Worm (Caenorhabditis elegans) whole organism, dauer: ENCODE measurements around the gene fut-6.

ENCODE experiments used
- unc-62 ChIP-seq: sonication (generic microtip); optimal IDR thresholded peaks from 2 replicates; lab custom pipeline; 2017; ENCODE audit warnings: missing biosample characterization, missing genetic modification reagents, missing genetic modification characterization

Gene fut-6

DNA sequence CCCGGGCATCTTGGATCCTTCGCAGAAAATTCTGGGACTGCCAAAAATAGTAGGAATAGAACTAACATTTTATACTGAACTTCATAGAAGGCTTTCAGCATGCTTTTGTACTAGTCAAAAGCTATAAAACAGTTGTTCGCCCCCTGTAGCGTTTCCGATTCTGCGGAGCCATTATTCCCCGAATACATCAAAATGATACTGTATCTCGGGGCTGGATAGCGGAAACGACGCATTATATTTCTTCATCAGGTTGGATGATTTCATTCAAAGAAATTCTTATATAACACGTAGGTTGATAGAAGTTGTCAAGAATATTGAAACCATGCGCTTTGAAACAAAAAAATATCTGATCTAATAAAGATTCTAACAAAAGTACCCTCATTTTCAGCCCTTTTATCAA, 37.7 kb downstream of the fut-6 start, which contains the start of gene clec-137:
clec-137 (minus strand) TSS at position 101 of the 400 bp plus-strand sequence.
- no peak for TF ChIP-seq unc-62 (GFP tag; lab: Kevin White, UChicago)

ce11 chrII:4616443-4616842, 39.3 kb downstream of the fut-6 start, which contains the start of gene clec-136:
clec-136 (minus strand) TSS chrII:4616543.
- TF ChIP-seq unc-62 (GFP tag; lab: Kevin White, UChicago), result no peak

- TF ChIP-seq unc-62 (GFP tag; lab: Kevin White, UChicago), result no peak
Observed at ce11 chrII:4612694-4613093, 43.0 kb downstream of the fut-6 start, which contains the start of gene pqn-35. pqn-35 (plus strand) TSS chrII:4612994.

ce11 chrII:4608073-4608472, 47.7 kb downstream of the fut-6 start, which contains the start of gene F35D11.3:
F35D11.3 (plus strand) TSS chrII:4608372.
- TF ChIP-seq unc-62 (GFP tag; lab: Kevin White, UChicago), result no peak

ce11 chrII:4606687-4607297, 48.9 kb downstream of the fut-6 start:
- no peak for TF ChIP-seq unc-62 (GFP tag; lab: Kevin White, UChicago)

DNA sequence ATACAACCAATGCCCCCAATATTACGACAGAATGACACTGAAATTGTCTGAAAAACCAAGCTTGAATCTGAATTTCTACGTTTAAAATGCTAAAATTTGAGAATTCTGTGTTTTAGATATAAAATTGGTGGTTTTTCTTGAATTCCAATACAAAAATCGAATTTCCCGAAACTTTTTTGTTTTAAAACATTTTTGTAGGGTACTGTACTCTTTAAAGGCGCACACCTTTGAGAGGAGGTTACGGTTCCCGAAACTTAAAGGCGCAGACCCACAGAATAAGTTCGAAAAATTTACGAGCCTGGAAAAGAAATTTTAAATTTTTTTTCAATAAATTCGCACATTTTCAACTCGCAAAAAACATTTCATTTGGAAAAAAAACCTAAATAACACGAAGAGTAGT, 51.1 kb downstream of the fut-6 start:
- no peak for TF ChIP-seq unc-62 (GFP tag; lab: Kevin White, UChicago)

DNA sequence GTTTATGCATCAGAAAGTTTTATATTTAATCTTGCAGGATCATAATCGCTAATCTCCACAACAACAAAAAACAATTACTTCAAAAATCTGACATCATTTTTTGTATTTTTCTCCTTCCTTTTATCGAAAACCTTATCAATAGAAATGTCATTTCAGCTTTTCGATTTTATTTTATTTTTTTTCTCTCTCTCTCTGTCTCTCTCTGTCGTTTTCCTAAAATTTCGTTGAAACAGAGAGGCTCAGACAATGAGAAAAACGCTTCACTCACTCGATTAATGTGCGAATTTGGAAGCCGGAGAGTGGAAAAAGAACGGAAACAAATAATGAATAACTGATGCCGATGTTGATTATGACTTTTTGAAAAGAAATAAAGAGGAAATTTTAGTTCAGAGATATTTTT, 51.6 kb downstream of the fut-6 start:
- no peak for TF ChIP-seq unc-62 (GFP tag; lab: Kevin White, UChicago)
